Fruit fly (Drosophila melanogaster) whole organism, embryonic: ENCODE data around the gene CG44476.

ENCODE experiments used
- B-H1 ChIP-seq: fragments of 200-800 bp; sonication (Bioruptor generic); IDR thresholded peaks from 3 replicates; pipeline ENCODE4 v1.3.6; 2022; ENCODE audit warnings: missing biosample characterization, missing genetic modification characterization
- CG10147 ChIP-seq: fragments of 200-800 bp; sonication (Bioruptor generic); optimal IDR thresholded peaks from 2 replicates; lab custom pipeline; 2019; ENCODE audit warnings: missing biosample characterization, mild to moderate bottlenecking, missing genetic modification characterization, moderate library complexity
- CG12391 ChIP-seq: fragments of 200-800 bp; sonication (Bioruptor generic); optimal IDR thresholded peaks from 3 replicates; lab custom pipeline; 2018; ENCODE audit warnings: missing biosample characterization, mild to moderate bottlenecking, missing genetic modification characterization, moderate library complexity
- CG14965 ChIP-seq: fragments of 200-800 bp; sonication (Bioruptor generic); optimal IDR thresholded peaks from 2 replicates; lab custom pipeline; 2016; ENCODE audit warnings: missing biosample characterization, missing genetic modification characterization, borderline replicate concordance
- CG15011 ChIP-seq: fragments of 200-800 bp; sonication (Bioruptor generic); optimal IDR thresholded peaks from 3 replicates; lab custom pipeline; 2018; ENCODE audit warnings: missing biosample characterization, mild to moderate bottlenecking, missing genetic modification characterization
- CG15601 ChIP-seq: fragments of 200-800 bp; sonication (Bioruptor generic); optimal IDR thresholded peaks from 3 replicates; lab custom pipeline; 2019; ENCODE audit warnings: missing biosample characterization, mild to moderate bottlenecking, missing genetic modification characterization, moderate library complexity
- CG15696 ChIP-seq: fragments of 200-800 bp; sonication (Bioruptor generic); optimal IDR thresholded peaks from 2 replicates; lab custom pipeline; 2019; ENCODE audit warnings: missing biosample characterization, mild to moderate bottlenecking, missing genetic modification characterization, moderate library complexity
- CG16815 ChIP-seq: fragments of 200-800 bp; sonication (Bioruptor generic); optimal IDR thresholded peaks from 3 replicates; lab custom pipeline; 2017; ENCODE audit warnings: missing biosample characterization, mild to moderate bottlenecking, missing genetic modification characterization
- CG18011 ChIP-seq: fragments of 200-800 bp; sonication (Bioruptor generic); optimal IDR thresholded peaks from 2 replicates; lab custom pipeline; 2017; ENCODE audit warnings: missing biosample characterization, missing genetic modification characterization, mild to moderate bottlenecking, moderate library complexity, missing genotype
- CG2129 ChIP-seq: fragments of 200-800 bp; sonication (Bioruptor generic); IDR thresholded peaks from 2 replicates; pipeline ENCODE4 v1.3.6; 2022; ENCODE audit warnings: missing biosample characterization, missing genetic modification characterization; ENCODE audit not compliant: partially characterized antibody
- CG3065 ChIP-seq: fragments of 200-800 bp; sonication (Bioruptor generic); optimal IDR thresholded peaks from 2 replicates; lab custom pipeline; 2016; ENCODE audit warnings: missing biosample characterization, missing genetic modification characterization
- CG3163 ChIP-seq: fragments of 200-800 bp; sonication (Bioruptor generic); optimal IDR thresholded peaks from 3 replicates; lab custom pipeline; 2016; ENCODE audit warnings: missing biosample characterization, missing genetic modification characterization
- CG3995 ChIP-seq: fragments of 200-800 bp; sonication (Bioruptor generic); optimal IDR thresholded peaks from 3 replicates; lab custom pipeline; 2016; ENCODE audit warnings: missing biosample characterization, missing genetic modification characterization
- CG42726 ChIP-seq: fragments of 200-800 bp; sonication (Bioruptor generic); IDR thresholded peaks from 2 replicates; pipeline ENCODE4 v1.3.6; 2022; ENCODE audit warnings: missing biosample characterization, missing genetic modification characterization; ENCODE audit not compliant: partially characterized antibody
- CG6272 ChIP-seq: fragments of 200-800 bp; sonication (Bioruptor generic); IDR thresholded peaks from 2 replicates; pipeline ENCODE4 v1.3.6; 2022; ENCODE audit warnings: missing biosample characterization, missing genetic modification characterization
- CG7928 ChIP-seq: fragments of 200-800 bp; sonication (Bioruptor generic); optimal IDR thresholded peaks from 2 replicates; lab custom pipeline; 2017; ENCODE audit warnings: missing biosample characterization, mild to moderate bottlenecking, missing genetic modification characterization
- CG9727 ChIP-seq: fragments of 200-800 bp; sonication (Bioruptor generic); optimal IDR thresholded peaks from 3 replicates; lab custom pipeline; 2017; ENCODE audit warnings: missing biosample characterization, mild to moderate bottlenecking, missing genetic modification characterization
- CG9797 ChIP-seq: fragments of 200-800 bp; sonication (Bioruptor generic); optimal IDR thresholded peaks from 3 replicates; lab custom pipeline; 2018; ENCODE audit warnings: missing biosample characterization, mild to moderate bottlenecking, missing genetic modification characterization
- CoRest ChIP-seq: fragments of 200-800 bp; sonication (Bioruptor generic); optimal IDR thresholded peaks from 3 replicates; lab custom pipeline; 2018; ENCODE audit warnings: missing biosample characterization, mild to moderate bottlenecking, missing genetic modification characterization, moderate library complexity
- D19A ChIP-seq: fragments of 200-800 bp; optimal IDR thresholded peaks from 3 replicates; lab custom pipeline; 2019; ENCODE audit warnings: missing biosample characterization, mild to moderate bottlenecking, missing genetic modification characterization, moderate library complexity
- E2f2 ChIP-seq: fragments of 200-800 bp; sonication (Bioruptor generic); IDR thresholded peaks from 2 replicates; pipeline ENCODE4 v1.3.6; 2022; ENCODE audit warnings: missing biosample characterization, missing genetic modification characterization
- Eip74EF ChIP-seq, 2 experiments: fragments of 200-800 bp in 1 of 2; fragments of >200 bp in 1 of 2; sonication (Bioruptor generic) in 1 of 2; optimal IDR thresholded peaks; 2 replicates each; lab custom pipeline; 2017 to 2019; ENCODE audit warnings: missing biosample characterization in 2 of 2, missing genetic modification characterization in 2 of 2, mild to moderate bottlenecking in 1 of 2, moderate library complexity in 1 of 2
- Hr3 ChIP-seq: fragments of 200-800 bp; sonication (Bioruptor generic); optimal IDR thresholded peaks from 3 replicates; lab custom pipeline; 2016; ENCODE audit warnings: missing biosample characterization, missing genetic modification characterization
- Lpt ChIP-seq: fragments of >200 bp; optimal IDR thresholded peaks from 2 replicates; lab custom pipeline; 2018; ENCODE audit warnings: missing biosample characterization, missing genetic modification characterization
- Max ChIP-seq: fragments of 200-800 bp; sonication (Bioruptor generic); optimal IDR thresholded peaks from 2 replicates; lab custom pipeline; 2016; ENCODE audit warnings: missing biosample characterization, mild to moderate bottlenecking, missing genetic modification characterization
- NFAT ChIP-seq: fragments of 200-800 bp; sonication (Bioruptor generic); IDR thresholded peaks from 2 replicates; pipeline ENCODE4 v1.3.6; 2022; ENCODE audit warnings: missing biosample characterization, missing genetic modification characterization
- Oaz ChIP-seq: fragments of 200-800 bp; sonication (Bioruptor generic); IDR thresholded peaks from 2 replicates; pipeline ENCODE4 v1.3.6; 2022; ENCODE audit warnings: missing biosample characterization, missing genetic modification characterization
- PHDP ChIP-seq: fragments of 200-800 bp; sonication (Bioruptor generic); optimal IDR thresholded peaks from 3 replicates; lab custom pipeline; 2018; ENCODE audit warnings: missing biosample characterization, mild to moderate bottlenecking, missing genetic modification characterization, moderate library complexity
- Sry-β ChIP-seq: fragments of 200-800 bp; sonication (Bioruptor generic); optimal IDR thresholded peaks from 2 replicates; lab custom pipeline; 2018; ENCODE audit warnings: missing biosample characterization, mild to moderate bottlenecking, missing genetic modification characterization, moderate library complexity
- bbx ChIP-seq: fragments of 200-800 bp; sonication (Bioruptor generic); IDR thresholded peaks from 2 replicates; pipeline ENCODE4 v1.3.6; 2022; ENCODE audit warnings: missing biosample characterization, missing genetic modification characterization; ENCODE audit not compliant: partially characterized antibody
- br ChIP-seq: fragments of >200 bp; optimal IDR thresholded peaks from 2 replicates; lab custom pipeline; 2017
- cad ChIP-seq: fragments of >200 bp; optimal IDR thresholded peaks from 2 replicates; lab custom pipeline; 2017; ENCODE audit warnings: missing biosample characterization, missing genetic modification characterization
- cas ChIP-seq: fragments of 200-800 bp; sonication (Bioruptor generic); IDR thresholded peaks from 2 replicates; pipeline ENCODE4 v1.3.6; 2022; ENCODE audit warnings: missing biosample characterization, missing genetic modification characterization
- corto ChIP-seq: fragments of 200-800 bp; sonication (Bioruptor generic); optimal IDR thresholded peaks from 2 replicates; lab custom pipeline; 2016; ENCODE audit warnings: missing biosample characterization, mild to moderate bottlenecking, missing genetic modification characterization, moderate library complexity
- gfzf ChIP-seq: fragments of 200-800 bp; sonication (Bioruptor generic); optimal IDR thresholded peaks from 2 replicates; lab custom pipeline; 2016; ENCODE audit warnings: missing biosample characterization, mild to moderate bottlenecking, missing genetic modification characterization, moderate library complexity
- h ChIP-seq: fragments of >200 bp; optimal IDR thresholded peaks from 2 replicates; lab custom pipeline; 2017
- jing ChIP-seq: fragments of 200-800 bp; sonication (Bioruptor generic); optimal IDR thresholded peaks from 2 replicates; lab custom pipeline; 2018; ENCODE audit warnings: missing biosample characterization, mild to moderate bottlenecking, missing genetic modification characterization
- knrl ChIP-seq: fragments of 200-800 bp; sonication (Bioruptor generic); IDR thresholded peaks from 3 replicates; pipeline ENCODE4 v1.3.6; 2022; ENCODE audit warnings: missing biosample characterization, missing genetic modification characterization; ENCODE audit not compliant: partially characterized antibody
- maf-S ChIP-seq: fragments of 200-800 bp; sonication (Bioruptor generic); optimal IDR thresholded peaks from 2 replicates; lab custom pipeline; 2016; ENCODE audit warnings: missing biosample characterization, missing genetic modification characterization
- nau ChIP-seq: fragments of 200-800 bp; sonication (Bioruptor generic); optimal IDR thresholded peaks from 3 replicates; lab custom pipeline; 2017; ENCODE audit warnings: missing biosample characterization, mild to moderate bottlenecking, missing genetic modification characterization, missing genetic modification reagents
- nmo ChIP-seq: fragments of 200-800 bp; sonication (Bioruptor generic); optimal IDR thresholded peaks from 2 replicates; lab custom pipeline; 2018; ENCODE audit warnings: missing biosample characterization, mild to moderate bottlenecking, missing genetic modification characterization, moderate library complexity
- pros ChIP-seq: fragments of 200-800 bp; sonication (Bioruptor generic); optimal IDR thresholded peaks from 3 replicates; lab custom pipeline; 2019; ENCODE audit warnings: missing biosample characterization, mild to moderate bottlenecking, missing genetic modification characterization, moderate library complexity
- repo ChIP-seq: fragments of 200-800 bp; sonication (Bioruptor generic); optimal IDR thresholded peaks from 2 replicates; lab custom pipeline; 2016; ENCODE audit warnings: missing biosample characterization, missing genetic modification characterization
- ro ChIP-seq: fragments of 200-800 bp; sonication (Bioruptor generic); IDR thresholded peaks from 2 replicates; pipeline ENCODE4 v1.3.6; 2022; ENCODE audit warnings: missing biosample characterization, missing genetic modification characterization
- seq ChIP-seq: fragments of 200-800 bp; sonication (Bioruptor generic); IDR thresholded peaks from 2 replicates; pipeline ENCODE4 v1.3.6; 2022; ENCODE audit warnings: missing biosample characterization, missing genetic modification characterization
- sim ChIP-seq: fragments of 200-800 bp; sonication (Bioruptor generic); IDR thresholded peaks from 2 replicates; pipeline ENCODE4 v1.3.6; 2022; ENCODE audit warnings: missing biosample characterization, missing genetic modification characterization
- ttk ChIP-seq: fragments of 200-800 bp; sonication (Bioruptor generic); IDR thresholded peaks from 2 replicates; pipeline ENCODE4 v2.1.2; 2022; ENCODE audit warnings: missing biosample characterization, missing genetic modification characterization
- unpg ChIP-seq: fragments of 200-800 bp; sonication (Bioruptor generic); optimal IDR thresholded peaks from 3 replicates; lab custom pipeline; 2018; ENCODE audit warnings: missing biosample characterization, mild to moderate bottlenecking, missing genetic modification characterization, moderate library complexity
- wor ChIP-seq: fragments of 200-800 bp; sonication (Bioruptor generic); IDR thresholded peaks from 2 replicates; pipeline ENCODE4 v1.3.6; 2022; ENCODE audit warnings: missing biosample characterization, missing genetic modification characterization
- zen ChIP-seq: fragments of 200-800 bp; sonication (Bioruptor generic); optimal IDR thresholded peaks from 3 replicates; lab custom pipeline; 2018; ENCODE audit warnings: missing biosample characterization, mild to moderate bottlenecking, missing genetic modification characterization, moderate library complexity

CG44476 gene

DNA sequence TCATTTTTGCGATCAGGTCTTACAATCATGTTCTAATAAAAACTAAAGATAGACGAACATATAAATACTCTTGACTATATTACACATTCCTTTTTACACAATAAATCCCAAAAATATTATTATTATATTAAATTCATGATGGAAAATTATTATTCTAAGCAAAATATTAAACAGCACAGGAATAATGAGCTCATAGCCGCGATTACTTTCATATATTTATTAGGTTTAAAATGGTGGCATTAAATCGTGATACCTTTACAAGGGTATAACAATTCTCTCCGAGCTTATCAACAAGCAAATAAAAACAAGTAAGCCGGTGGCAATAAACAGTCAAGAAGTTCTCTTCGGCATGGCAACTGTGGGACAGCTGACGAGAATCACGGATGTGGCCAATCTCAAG is 40.1 kb upstream of the CG44476 start, which contains the start of gene CG17681:
Gene CG17681, plus strand, starts transcription at position 56 of the 400 bp plus-strand sequence.
- TF ChIP-seq CoRest (tag; lab: Kevin White, UChicago) (peak; percentile 12), CG10147 (peak; percentile 49), Hr3 (no peak), CG15011 (no peak), nmo (GFP tag; lab: Kevin White, UChicago) (peak; percentile 19), zen (tag; lab: Kevin White, UChicago) (no peak), jing (GFP tag; lab: Kevin White, UChicago) (no peak), PHDP (peak; percentile 7), D19A (tag; lab: Kevin White, UChicago) (peak; percentile 95), sim (GFP tag; lab: Robert Waterston, UW) (0 out of 2 replicates have a peak, but pooled peaks have one; percentile 10), cas (GFP tag; lab: Robert Waterston, UW) (no peak), seq (GFP tag; lab: Robert Waterston, UW) (peak; percentile 19; the same call in 1 of the 2 replicates), Eip74EF (GFP tag; optimal IDR thresholded peaks at IDR 0.05; lab: Kevin White, UChicago) (peak in 1 of 2 experiments; percentile 3), CG9727 (GFP tag; lab: Kevin White, UChicago) (peak; percentile 27), corto (peak; percentile 10)

DNA sequence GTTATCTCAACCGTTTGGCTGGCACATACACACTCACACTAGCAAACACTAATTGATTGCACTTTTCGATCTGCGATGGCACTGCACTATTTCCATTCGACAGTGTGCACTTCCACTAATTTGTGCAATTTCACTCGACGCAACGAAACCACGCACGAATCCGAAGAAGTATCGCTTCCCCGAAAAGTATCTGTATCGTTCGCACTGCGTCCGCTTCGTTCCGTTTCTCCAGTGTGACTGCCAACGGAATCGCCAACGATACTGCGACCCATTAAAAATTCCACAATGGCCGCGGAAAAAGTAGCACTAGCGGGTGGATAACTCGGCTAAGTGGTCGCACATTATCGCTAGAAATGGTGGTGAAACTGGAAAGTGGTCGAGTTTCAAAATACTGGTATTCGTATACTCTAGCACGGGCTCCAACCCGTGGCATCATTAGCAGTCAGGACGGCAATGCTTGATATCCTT is 39.2 kb upstream of the CG44476 start, which contains the start of gene Socs36E:
Gene Socs36E, minus strand, starts transcription at position 246 of the 468 bp plus-strand sequence.
- TF ChIP-seq B-H1 (GFP tag; lab: Robert Waterston, UW): no peak
- peak; percentile 59 for TF ChIP-seq repo
- peak; percentile 68 for TF ChIP-seq E2f2 (GFP tag; lab: Robert Waterston, UW)
- no peak for TF ChIP-seq CG2129 (GFP tag; lab: Robert Waterston, UW)
- no peak for TF ChIP-seq br
- no peak for TF ChIP-seq nau (GFP tag; lab: Kevin White, UChicago)
- peak; percentile 38 for TF ChIP-seq CG15601 (tag; lab: Kevin White, UChicago)
- TF ChIP-seq Max (GFP tag; lab: Kevin White, UChicago): no peak
- TF ChIP-seq maf-S (GFP tag; lab: Kevin White, UChicago): no peak
- TF ChIP-seq CG9797 (GFP tag; lab: Kevin White, UChicago): peak; percentile 99
- peak; percentile 82 for TF ChIP-seq Sry-β
- peak; percentile 61 for TF ChIP-seq CG7928 (GFP tag; lab: Kevin White, UChicago)
- TF ChIP-seq gfzf (GFP tag; lab: Kevin White, UChicago): peak; percentile 100
- no peak for TF ChIP-seq CG14965
- peak; percentile 55 for TF ChIP-seq CG3995 (GFP tag; lab: Kevin White, UChicago)
- no peak for TF ChIP-seq CG18011 (GFP tag; lab: Kevin White, UChicago)
- no peak for TF ChIP-seq CG15696 (tag; lab: Kevin White, UChicago)
- TF ChIP-seq h (lab: Kevin White, UChicago): no peak
- peak; percentile 48 for TF ChIP-seq unpg (GFP tag; lab: Kevin White, UChicago)
- TF ChIP-seq wor (GFP tag; lab: Robert Waterston, UW): no peak
- TF ChIP-seq ro (GFP tag; lab: Robert Waterston, UW): no peak
- TF ChIP-seq NFAT (GFP tag; lab: Robert Waterston, UW): peak; percentile 67; the same call in 1 of the 2 replicates
- TF ChIP-seq CG42726 (GFP tag; lab: Robert Waterston, UW): peak; percentile 84
- TF ChIP-seq ttk (GFP tag; lab: Robert Waterston, UW): no peak
- TF ChIP-seq bbx (GFP tag; lab: Robert Waterston, UW): peak; percentile 72
- no peak for TF ChIP-seq Lpt
- TF ChIP-seq corto: no peak
- TF ChIP-seq pros (GFP tag; lab: Kevin White, UChicago): no peak
- TF ChIP-seq cad: no peak
- TF ChIP-seq CG12391 (tag; lab: Kevin White, UChicago): peak; percentile 51
- no peak for TF ChIP-seq CG3065 (GFP tag; lab: Kevin White, UChicago)
- peak; percentile 69; the same call in 2 of the 3 replicates for TF ChIP-seq knrl (GFP tag; lab: Robert Waterston, UW)
- TF ChIP-seq CG3163 (GFP tag; lab: Kevin White, UChicago): peak; percentile 50
- no peak for TF ChIP-seq CG16815 (GFP tag; lab: Kevin White, UChicago)
- TF ChIP-seq Oaz: no peak
- TF ChIP-seq CG6272 (GFP tag; lab: Robert Waterston, UW): no peak; the same call in 1 of the 2 replicates
